Worm (Caenorhabditis elegans) whole organism, L4/young adult: ENCODE data around the gene rad-54.L2.

Experiments used
- dao-5 ChIP-seq: sonication (generic microtip); optimal IDR thresholded peaks from 2 replicates; lab custom pipeline; 2016; ENCODE audit warnings: missing genotype, missing genetic modification characterization, moderate library complexity, missing compliant biosample characterization
- him-1 ChIP-seq: sonication (generic microtip); optimal IDR thresholded peaks from 2 replicates; lab custom pipeline; 2016; ENCODE audit warnings: missing genotype, missing genetic modification reagents, missing genetic modification characterization, missing compliant biosample characterization

DNA sequence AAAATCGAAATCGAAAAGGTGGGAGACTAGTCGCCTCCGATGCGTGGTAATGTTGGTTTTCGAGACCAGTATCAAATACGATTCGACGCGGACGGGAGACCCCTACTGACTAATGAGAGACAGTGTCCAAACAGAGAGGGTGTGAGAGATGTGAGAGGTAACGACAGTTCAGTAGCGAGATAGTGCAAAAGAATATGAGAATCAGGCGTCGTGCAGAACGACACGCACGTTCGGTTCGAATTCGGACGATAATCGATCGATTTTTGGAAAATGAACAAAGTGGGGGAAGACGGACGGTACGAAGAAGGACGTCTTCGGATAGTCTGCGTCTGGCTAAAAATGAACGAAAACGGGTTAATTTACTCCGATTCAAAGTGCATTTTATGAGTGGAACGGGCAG is 28.1 kb downstream of the rad-54.L2 start, which contains the start of gene D1046.16:
- TF ChIP-seq him-1 (tag; lab: Kevin White, UChicago) (no peak), dao-5 (no peak)
